Worm (Caenorhabditis elegans): ENCODE data around the gene K08D9.9.

DNA sequence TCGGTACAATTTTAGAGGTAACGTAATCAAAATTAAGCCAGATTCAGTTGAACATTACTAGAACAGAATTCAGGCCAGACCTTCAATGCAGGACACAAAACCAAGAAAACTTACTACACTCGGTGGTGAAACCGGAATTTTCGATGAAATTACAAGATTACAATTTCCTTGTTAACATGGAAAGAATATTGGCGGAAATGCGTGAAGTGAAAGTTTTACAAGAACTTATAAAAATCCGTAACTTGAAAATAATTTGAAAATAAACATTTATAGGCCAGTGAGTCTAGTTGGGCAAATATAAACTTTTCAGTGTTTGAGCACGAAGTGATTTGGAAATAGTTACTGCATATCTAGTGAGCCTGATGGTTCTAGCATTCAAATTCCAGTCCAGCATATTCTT, 1.6 kb downstream of the K08D9.9 start, which contains the start of gene K08D9.6:
- TF ChIP-seq W03F9.2 (tag; optimal IDR thresholded peaks at IDR 0.05) (no peak), him-1 (tag; optimal IDR thresholded peaks at IDR 0.05) (no peak)

Measured in whole organism, L4/young adult.